Fruit fly (Drosophila melanogaster): ENCODE data around the gene CG45099.
A peak's percentile ranks its signal among the peaks of the same experiment; 100 is the strongest.

- TF ChIP-seq ey (GFP tag; optimal IDR thresholded peaks at IDR 0.05), result peak; percentile 62
- peak; percentile 18 for TF ChIP-seq Jra (GFP tag; optimal IDR thresholded peaks at IDR 0.05)
- peak; percentile 48 for TF ChIP-seq OdsH (GFP tag; optimal IDR thresholded peaks at IDR 0.05)
Measured at dm6 chr3R:22023041-22023626, 11.0 kb downstream of the CG45099 start, which contains the start of the genes Mitofilin and mRpL35.
